Worm (Caenorhabditis elegans) whole organism, late embryonic: ENCODE results near the gene col-155.

Source experiments
- C38D4.7 ChIP-seq: fragments of 200-800 bp; sonication (Bioruptor generic); optimal IDR thresholded peaks from 2 replicates; lab custom pipeline; 2018; ENCODE audit warnings: mild to moderate bottlenecking, missing genetic modification characterization, moderate library complexity, missing compliant biosample characterization
- Y22D7AL.16 ChIP-seq: sonication (generic microtip); optimal IDR thresholded peaks from 2 replicates; lab custom pipeline; 2016; ENCODE audit warnings: missing genetic modification characterization, missing compliant biosample characterization
- ama-1 ChIP-seq: fragments of 150-350 bp; optimal IDR thresholded peaks from 2 replicates; lab custom pipeline; 2014
- ceh-18 ChIP-seq: sonication (generic microtip); optimal IDR thresholded peaks from 2 replicates; lab custom pipeline; 2016; ENCODE audit warnings: missing genetic modification characterization, missing compliant biosample characterization
- ceh-31 ChIP-seq: sonication (generic microtip); optimal IDR thresholded peaks from 2 replicates; lab custom pipeline; 2016; ENCODE audit warnings: missing genetic modification characterization, missing compliant biosample characterization
- ceh-34 ChIP-seq: sonication (generic microtip); optimal IDR thresholded peaks from 2 replicates; lab custom pipeline; 2016; ENCODE audit warnings: mild to moderate bottlenecking, missing genetic modification characterization, missing compliant biosample characterization
- ceh-45 ChIP-seq: fragments of 200-800 bp; sonication (Bioruptor generic); IDR thresholded peaks from 2 replicates; pipeline ENCODE4 v1.3.6; 2022; ENCODE audit warnings: missing genetic modification reagents, missing genetic modification characterization, missing compliant biosample characterization
- ceh-6 ChIP-seq: fragments of 200-800 bp; sonication (Bioruptor generic); optimal IDR thresholded peaks from 2 replicates; lab custom pipeline; 2018; ENCODE audit warnings: mild to moderate bottlenecking, missing genetic modification characterization, missing compliant biosample characterization
- dve-1 ChIP-seq: sonication (generic microtip); optimal IDR thresholded peaks from 2 replicates; lab custom pipeline; 2017; ENCODE audit warnings: antibody characterized with exemption, mild to moderate bottlenecking, missing genetic modification characterization, missing compliant biosample characterization
- elt-2 ChIP-seq: sonication (generic microtip); optimal IDR thresholded peaks from 2 replicates; lab custom pipeline; 2016; ENCODE audit warnings: missing genetic modification reagents, missing genetic modification characterization, missing compliant biosample characterization
- elt-4 ChIP-seq: sonication (generic microtip); optimal IDR thresholded peaks from 2 replicates; lab custom pipeline; 2016; ENCODE audit warnings: missing genetic modification characterization, missing compliant biosample characterization
- eyg-1 ChIP-seq: sonication (generic microtip); optimal IDR thresholded peaks from 2 replicates; lab custom pipeline; 2016; ENCODE audit warnings: missing genotype, missing genetic modification characterization, missing compliant biosample characterization
- fax-1 ChIP-seq: sonication (generic microtip); optimal IDR thresholded peaks from 2 replicates; lab custom pipeline; 2016; ENCODE audit warnings: missing genotype, missing genetic modification characterization, missing compliant biosample characterization
- fkh-10 ChIP-seq: fragments of 150-350 bp; optimal IDR thresholded peaks from 2 replicates; lab custom pipeline; 2014; ENCODE audit warnings: missing biosample characterization, missing genetic modification reagents, missing genetic modification characterization
- gmeb-2 ChIP-seq: sonication (generic microtip); optimal IDR thresholded peaks from 2 replicates; lab custom pipeline; 2016; ENCODE audit warnings: missing genetic modification characterization, inconsistent platforms, missing compliant biosample characterization
- hlh-15 ChIP-seq: sonication (generic microtip); optimal IDR thresholded peaks from 2 replicates; lab custom pipeline; 2016; ENCODE audit warnings: missing genetic modification characterization, missing compliant biosample characterization
- hlh-30 ChIP-seq: sonication (generic microtip); optimal IDR thresholded peaks from 2 replicates; lab custom pipeline; 2017; ENCODE audit warnings: antibody characterized with exemption, missing genetic modification characterization, missing compliant biosample characterization; ENCODE audit not compliant: insufficient read depth
- hlh-6 ChIP-seq: sonication (generic microtip); optimal IDR thresholded peaks from 2 replicates; lab custom pipeline; 2016; ENCODE audit warnings: missing genotype, missing genetic modification characterization, missing compliant biosample characterization
- hlh-8 ChIP-seq: sonication (generic microtip); optimal IDR thresholded peaks from 2 replicates; lab custom pipeline; 2016; ENCODE audit warnings: missing genotype, missing genetic modification characterization, missing compliant biosample characterization
- madf-2 ChIP-seq: sonication (generic microtip); optimal IDR thresholded peaks from 2 replicates; lab custom pipeline; 2017; ENCODE audit warnings: missing genetic modification characterization, missing compliant biosample characterization
- npax-4 ChIP-seq: sonication (generic microtip); optimal IDR thresholded peaks from 2 replicates; lab custom pipeline; 2016; ENCODE audit warnings: missing genetic modification characterization, missing compliant biosample characterization
- pag-3 ChIP-seq: sonication (generic microtip); optimal IDR thresholded peaks from 2 replicates; lab custom pipeline; 2016; ENCODE audit warnings: missing compliant biosample characterization, missing genetic modification characterization, borderline replicate concordance
- pat-9 ChIP-seq: fragments of 200-800 bp; sonication (Bioruptor generic); optimal IDR thresholded peaks from 2 replicates; lab custom pipeline; 2018; ENCODE audit warnings: mild to moderate bottlenecking, missing genetic modification characterization, moderate library complexity, missing compliant biosample characterization
- pax-1 ChIP-seq: fragments of 150-350 bp; optimal IDR thresholded peaks from 2 replicates; lab custom pipeline; 2014; ENCODE audit warnings: missing biosample characterization, missing genetic modification characterization
- pha-2 ChIP-seq: sonication (generic microtip); optimal IDR thresholded peaks from 2 replicates; lab custom pipeline; 2017; ENCODE audit warnings: mild to moderate bottlenecking, missing genetic modification characterization, missing compliant biosample characterization
- pha-4 ChIP-seq: fragments of 150-350 bp; optimal IDR thresholded peaks from 2 replicates; lab custom pipeline; 2018; ENCODE audit warnings: missing biosample characterization, missing genetic modification reagents, missing genetic modification characterization
- ref-2 ChIP-seq: sonication (generic microtip); optimal IDR thresholded peaks from 2 replicates; lab custom pipeline; 2016; ENCODE audit warnings: missing genetic modification characterization, missing compliant biosample characterization
- sdc-2 ChIP-seq: sonication (generic microtip); optimal IDR thresholded peaks from 2 replicates; lab custom pipeline; 2016; ENCODE audit warnings: missing genotype, missing genetic modification characterization, missing compliant biosample characterization
- sox-2 ChIP-seq: fragments of 200-800 bp; sonication (Bioruptor generic); IDR thresholded peaks from 2 replicates; pipeline ENCODE4 v1.3.6; 2022; ENCODE audit warnings: missing genetic modification reagents, missing genetic modification characterization, missing compliant biosample characterization
- tbx-7 ChIP-seq: sonication (generic microtip); optimal IDR thresholded peaks from 2 replicates; lab custom pipeline; 2016; ENCODE audit warnings: missing genotype, missing genetic modification characterization, missing compliant biosample characterization
- unc-42 ChIP-seq: sonication (generic microtip); optimal IDR thresholded peaks from 2 replicates; lab custom pipeline; 2016; ENCODE audit warnings: missing genotype, missing genetic modification characterization, missing compliant biosample characterization
- unc-55 ChIP-seq: sonication (generic microtip); optimal IDR thresholded peaks from 2 replicates; lab custom pipeline; 2017; ENCODE audit warnings: missing biosample characterization, missing genetic modification reagents, missing genetic modification characterization
- ztf-16 ChIP-seq: sonication (generic microtip); optimal IDR thresholded peaks from 2 replicates; lab custom pipeline; 2017; ENCODE audit warnings: missing genetic modification characterization, missing compliant biosample characterization

Gene col-155

ce11 chrV:11436407-11436806 lies 46.7 kb upstream of the col-155 start:
- TF ChIP-seq dve-1 (tag; lab: Kevin White, UChicago): no peak
- peak; percentile 39 for TF ChIP-seq unc-42 (tag; lab: Kevin White, UChicago)

- no peak for TF ChIP-seq pha-2
- no peak for TF ChIP-seq ceh-45 (GFP tag; lab: Robert Waterston, UW)
- TF ChIP-seq pax-1: no peak
- no peak for TF ChIP-seq hlh-30 (tag; lab: Kevin White, UChicago)
- TF ChIP-seq hlh-15 (tag; lab: Kevin White, UChicago): no peak
- TF ChIP-seq ceh-18 (tag; lab: Kevin White, UChicago): no peak
- no peak for TF ChIP-seq ztf-16
- no peak for TF ChIP-seq ceh-34
- no peak for TF ChIP-seq tbx-7
- TF ChIP-seq C38D4.7 (GFP tag; lab: Kevin White, UChicago): no peak
- no peak for TF ChIP-seq pag-3 (tag; lab: Kevin White, UChicago)
- TF ChIP-seq eyg-1 (tag; lab: Kevin White, UChicago): no peak
- no peak for TF ChIP-seq sdc-2 (tag; lab: Kevin White, UChicago)
- TF ChIP-seq dve-1 (tag; lab: Kevin White, UChicago): no peak
- TF ChIP-seq npax-4 (tag; lab: Kevin White, UChicago): no peak
- TF ChIP-seq hlh-8 (tag; lab: Kevin White, UChicago): no peak
Measured at ce11 chrV:11435242-11435641, 45.6 kb upstream of the col-155 start.

ce11 chrV:11430823-11431222 lies 41.1 kb upstream of the col-155 start:
- TF ChIP-seq unc-42 (tag; lab: Kevin White, UChicago): peak; percentile 40
- no peak for TF ChIP-seq gmeb-2 (tag; lab: Kevin White, UChicago)

- TF ChIP-seq unc-42 (tag; lab: Kevin White, UChicago): peak; percentile 83
- TF ChIP-seq ceh-31 (tag; lab: Kevin White, UChicago): peak; percentile 19
- no peak for TF ChIP-seq Y22D7AL.16 (tag; lab: Kevin White, UChicago)
Measured at ce11 chrV:11428728-11429127, 39.1 kb upstream of the col-155 start.

ce11 chrV:11424565-11424964 lies 34.9 kb upstream of the col-155 start, which contains the start of gene T26H10.2:
T26H10.2 (minus strand) TSS chrV:11424665.
- TF ChIP-seq elt-4 (tag; lab: Kevin White, UChicago): no peak
- no peak for TF ChIP-seq madf-2 (tag; lab: Kevin White, UChicago)
- no peak for TF ChIP-seq pha-4
- TF ChIP-seq elt-2 (tag; lab: Kevin White, UChicago): no peak
- no peak for TF ChIP-seq eyg-1 (tag; lab: Kevin White, UChicago)
- TF ChIP-seq ceh-6 (GFP tag; lab: Kevin White, UChicago): no peak
- TF ChIP-seq ceh-18 (tag; lab: Kevin White, UChicago): no peak
- no peak for TF ChIP-seq fax-1 (tag; lab: Kevin White, UChicago)
- no peak for TF ChIP-seq sox-2 (GFP tag; lab: Robert Waterston, UW)
- TF ChIP-seq fkh-10 (GFP tag; lab: Kevin White, UChicago): no peak
- no peak for TF ChIP-seq unc-55 (GFP tag; lab: Kevin White, UChicago)
- TF ChIP-seq ref-2 (tag; lab: Kevin White, UChicago): no peak
- no peak for TF ChIP-seq dve-1 (tag; lab: Kevin White, UChicago)

- TF ChIP-seq ama-1 (lab: Kevin White, UChicago) (no peak), hlh-6 (tag; lab: Kevin White, UChicago) (no peak), pag-3 (tag; lab: Kevin White, UChicago) (no peak), ceh-45 (GFP tag; lab: Robert Waterston, UW) (no peak), unc-55 (GFP tag; lab: Kevin White, UChicago) (no peak), sox-2 (GFP tag; lab: Robert Waterston, UW) (no peak), pat-9 (tag; lab: Kevin White, UChicago) (no peak)
Measured at ce11 chrV:11421605-11422004, 31.9 kb upstream of the col-155 start, which contains the start of gene des-2. des-2 (minus strand) TSS chrV:11421705.
